Worm (Caenorhabditis elegans) whole organism, midembryonic: ENCODE results near the gene hcp-3.

Experiments
- T22C8.4 ChIP-seq: fragments of 200-800 bp; sonication (Bioruptor generic); IDR thresholded peaks from 2 replicates; pipeline ENCODE4 v1.3.6; 2022; ENCODE audit warnings: missing genetic modification characterization, missing compliant biosample characterization
- klf-2 ChIP-seq: fragments of 200-800 bp; sonication (Bioruptor generic); conservative IDR thresholded peaks from 2 replicates; pipeline ENCODE4 v1.3.6; 2022; ENCODE audit warnings: missing genetic modification reagents, missing genetic modification characterization, missing compliant biosample characterization
- med-1 ChIP-seq: sonication (generic microtip); optimal IDR thresholded peaks from 2 replicates; lab custom pipeline; 2017; ENCODE audit warnings: missing genetic modification characterization, mild to moderate bottlenecking, missing compliant biosample characterization, antibody characterized with exemption, missing genetic modification reagents; ENCODE audit not compliant: insufficient read depth
- ztf-29 ChIP-seq: fragments of 200-800 bp; sonication (Bioruptor generic); IDR thresholded peaks from 2 replicates; pipeline ENCODE4 v1.3.6; 2022; ENCODE audit warnings: missing genetic modification reagents, missing genetic modification characterization, missing compliant biosample characterization

DNA sequence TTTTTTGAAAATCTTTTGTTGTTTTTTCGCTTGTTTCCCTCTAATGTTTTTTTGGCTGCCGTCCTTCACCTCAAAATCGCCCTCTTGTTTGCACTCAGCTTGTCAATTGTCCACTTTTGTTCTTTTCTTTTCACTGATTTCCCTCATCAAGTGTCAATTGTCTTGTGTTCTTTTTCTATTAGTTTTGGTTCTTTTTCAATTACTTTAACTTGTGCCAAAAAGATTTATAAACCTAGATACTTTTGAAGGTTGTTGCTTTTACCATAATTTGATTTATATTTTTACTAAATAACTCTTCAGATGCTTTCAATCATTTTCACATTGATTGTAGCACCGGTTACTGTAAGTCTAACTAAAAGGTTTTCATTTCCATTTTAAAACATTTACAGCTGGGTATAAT is 47.8 kb downstream of the hcp-3 start, which contains the start of gene C48B4.13:
- no peak for TF ChIP-seq klf-2 (GFP tag; lab: Robert Waterston, UW)
- no peak for TF ChIP-seq med-1
- no peak for TF ChIP-seq T22C8.4
- no peak for TF ChIP-seq ztf-29
